Worm (Caenorhabditis elegans) whole organism, L4 larva: ENCODE data around the gene frm-2.

Source experiments
- F10B5.3 ChIP-seq: sonication (generic microtip); optimal IDR thresholded peaks from 2 replicates; lab custom pipeline; 2016; ENCODE audit warnings: mild to moderate bottlenecking, missing genetic modification characterization, missing compliant biosample characterization
- F26F4.8 ChIP-seq: fragments of 200-800 bp; sonication (Bioruptor generic); conservative IDR thresholded peaks from 2 replicates; pipeline ENCODE4 v1.3.6; 2022; ENCODE audit warnings: missing genetic modification characterization, missing compliant biosample characterization
- F44E2.7 ChIP-seq: fragments of 200-800 bp; sonication (Bioruptor generic); IDR thresholded peaks from 2 replicates; pipeline ENCODE4 v2.1.2; 2022; ENCODE audit warnings: missing genetic modification characterization, missing compliant biosample characterization
- R02D3.7 ChIP-seq: fragments of 150-350 bp; sonication (generic microtip); optimal IDR thresholded peaks from 3 replicates; lab custom pipeline; 2014; ENCODE audit warnings: missing biosample characterization, missing genetic modification characterization
- Y48G9A.11 ChIP-seq: fragments of 200-800 bp; sonication (Bioruptor generic); IDR thresholded peaks from 2 replicates; pipeline ENCODE4 v1.3.6; 2022; ENCODE audit warnings: missing genetic modification reagents, missing genetic modification characterization, missing compliant biosample characterization
- ZK337.2 ChIP-seq: fragments of 200-800 bp; sonication (Bioruptor generic); IDR thresholded peaks from 2 replicates; pipeline ENCODE4 v1.3.6; 2022; ENCODE audit warnings: missing genetic modification reagents, missing genetic modification characterization, missing compliant biosample characterization
- ZK546.5 ChIP-seq, 2 experiments: sonication (generic microtip); optimal IDR thresholded peaks; 2 replicates each; lab custom pipeline; 2017; ENCODE audit warnings: missing biosample characterization in 2 of 2, missing genetic modification characterization in 2 of 2
- aha-1 ChIP-seq: fragments of 150-350 bp; peaks from one replicate; lab custom pipeline; 2014; ENCODE audit warnings: missing biosample characterization, missing genetic modification characterization
- aly-2 ChIP-seq: sonication (generic microtip); optimal IDR thresholded peaks from 2 replicates; lab custom pipeline; 2018; ENCODE audit warnings: missing biosample characterization, missing genetic modification characterization
- attf-4 ChIP-seq: sonication (generic microtip); optimal IDR thresholded peaks from 3 replicates; lab custom pipeline; 2017; ENCODE audit warnings: missing biosample characterization, missing genetic modification characterization
- ceh-20 ChIP-seq: fragments of 200-800 bp; sonication (Bioruptor generic); IDR thresholded peaks from 2 replicates; pipeline ENCODE4 v1.3.6; 2022; ENCODE audit warnings: missing genetic modification reagents, missing genetic modification characterization, missing compliant biosample characterization
- ceh-44 ChIP-seq: fragments of 200-800 bp; sonication (Bioruptor generic); IDR thresholded peaks from 2 replicates; pipeline ENCODE4 v1.3.6; 2022; ENCODE audit warnings: missing genetic modification reagents, missing genetic modification characterization, missing compliant biosample characterization
- ceh-62 ChIP-seq: sonication (generic microtip); optimal IDR thresholded peaks from 2 replicates; lab custom pipeline; 2017; ENCODE audit warnings: missing biosample characterization, missing genetic modification characterization
- ceh-82 ChIP-seq: sonication (generic microtip); optimal IDR thresholded peaks from 2 replicates; lab custom pipeline; 2017; ENCODE audit warnings: missing biosample characterization, missing genetic modification characterization
- ces-1 ChIP-seq: fragments of 150-350 bp; sonication (generic microtip); optimal IDR thresholded peaks from 4 replicates; lab custom pipeline; 2014; ENCODE audit warnings: missing biosample characterization, missing genetic modification reagents, missing genetic modification characterization
- cey-2 ChIP-seq: sonication (generic microtip); optimal IDR thresholded peaks from 3 replicates; lab custom pipeline; 2017; ENCODE audit warnings: missing genetic modification characterization, mild to moderate bottlenecking, missing compliant biosample characterization, antibody characterized with exemption, borderline replicate concordance; ENCODE audit not compliant: insufficient read depth
- daf-16 ChIP-seq, 3 experiments: sonication (generic microtip); optimal IDR thresholded peaks; 2 replicates each; lab custom pipeline; 2016 to 2017; ENCODE audit warnings: missing genetic modification characterization in 3 of 3, missing genetic modification reagents in 3 of 3, mild to moderate bottlenecking in 2 of 3, missing compliant biosample characterization in 2 of 3, missing biosample characterization in 1 of 3, moderate library complexity in 1 of 3
- daf-8 ChIP-seq: fragments of 200-800 bp; sonication (Bioruptor generic); IDR thresholded peaks from 2 replicates; pipeline ENCODE4 v1.3.6; 2022; ENCODE audit warnings: missing genetic modification characterization, missing compliant biosample characterization
- dmd-8 ChIP-seq: fragments of 200-800 bp; sonication (Bioruptor generic); IDR thresholded peaks from 2 replicates; pipeline ENCODE4 v1.3.6; 2022; ENCODE audit warnings: missing genetic modification characterization, missing compliant biosample characterization
- dmd-9 ChIP-seq: fragments of 200-800 bp; sonication (Bioruptor generic); IDR thresholded peaks from 2 replicates; pipeline ENCODE4 v1.3.6; 2022; ENCODE audit warnings: missing genetic modification reagents, missing genetic modification characterization, missing compliant biosample characterization
- dpl-1 ChIP-seq: fragments of 150-350 bp; optimal IDR thresholded peaks from 2 replicates; lab custom pipeline; 2014; ENCODE audit warnings: missing biosample characterization, missing genetic modification reagents, missing genetic modification characterization
- egl-27 ChIP-seq: sonication (generic microtip); optimal IDR thresholded peaks from 3 replicates; lab custom pipeline; 2017; ENCODE audit warnings: missing biosample characterization, missing genetic modification reagents, missing genetic modification characterization
- fkh-10 ChIP-seq: fragments of 150-350 bp; optimal IDR thresholded peaks from 2 replicates; lab custom pipeline; 2014; ENCODE audit warnings: missing biosample characterization, missing genetic modification reagents, missing genetic modification characterization
- fos-1 ChIP-seq: fragments of 150-350 bp; optimal IDR thresholded peaks from 2 replicates; lab custom pipeline; 2014; ENCODE audit warnings: missing biosample characterization, missing genetic modification characterization
- gei-8 ChIP-seq: fragments of 200-800 bp; sonication (Bioruptor generic); optimal IDR thresholded peaks from 2 replicates; lab custom pipeline; 2018; ENCODE audit warnings: mild to moderate bottlenecking, missing genetic modification characterization, missing compliant biosample characterization
- hlh-11 ChIP-seq: fragments of 200-800 bp; sonication (Bioruptor generic); optimal IDR thresholded peaks from 2 replicates; lab custom pipeline; 2018; ENCODE audit warnings: mild to moderate bottlenecking, missing genetic modification characterization, missing compliant biosample characterization
- lim-7 ChIP-seq: fragments of 200-800 bp; sonication (Bioruptor generic); IDR thresholded peaks from 2 replicates; pipeline ENCODE4 v1.3.6; 2022; ENCODE audit warnings: missing genetic modification characterization, missing compliant biosample characterization
- lin-13 ChIP-seq: fragments of 150-350 bp; optimal IDR thresholded peaks from 2 replicates; lab custom pipeline; 2014; ENCODE audit warnings: missing biosample characterization, missing genetic modification reagents, missing genetic modification characterization
- lin-15B ChIP-seq: fragments of 150-350 bp; sonication (generic microtip); optimal IDR thresholded peaks from 3 replicates; lab custom pipeline; 2014; ENCODE audit warnings: missing biosample characterization, missing genetic modification characterization
- lin-38 ChIP-seq: fragments of 200-800 bp; sonication (Bioruptor generic); IDR thresholded peaks from 2 replicates; pipeline ENCODE4 v1.3.6; 2022; ENCODE audit warnings: missing genetic modification reagents, missing genetic modification characterization, missing compliant biosample characterization
- lin-39 ChIP-seq: fragments of 150-350 bp; optimal IDR thresholded peaks from 2 replicates; lab custom pipeline; 2014; ENCODE audit warnings: missing biosample characterization, missing genetic modification reagents, missing genetic modification characterization
- lir-3 ChIP-seq: sonication (generic microtip); optimal IDR thresholded peaks from 2 replicates; lab custom pipeline; 2016; ENCODE audit warnings: mild to moderate bottlenecking, missing genetic modification characterization, missing compliant biosample characterization
- madf-9 ChIP-seq: fragments of 200-800 bp; sonication (Bioruptor generic); conservative IDR thresholded peaks from 2 replicates; pipeline ENCODE4 v1.3.6; 2022; ENCODE audit warnings: missing genetic modification reagents, missing genetic modification characterization, missing compliant biosample characterization
- mdl-1 ChIP-seq, 2 experiments: fragments of 150-350 bp in 1 of 2; sonication (generic microtip) in 1 of 2; optimal IDR thresholded peaks; 2 replicates each; lab custom pipeline; 2014 to 2017; ENCODE audit warnings: missing biosample characterization in 2 of 2, missing genetic modification characterization in 2 of 2
- mxl-3 ChIP-seq: fragments of 200-800 bp; sonication (Bioruptor generic); optimal IDR thresholded peaks from 2 replicates; lab custom pipeline; 2018; ENCODE audit warnings: mild to moderate bottlenecking, missing genetic modification characterization, missing compliant biosample characterization
- nhr-10 ChIP-seq: fragments of 150-350 bp; optimal IDR thresholded peaks from 2 replicates; lab custom pipeline; 2014; ENCODE audit warnings: missing biosample characterization, missing genetic modification characterization
- nhr-11 ChIP-seq: fragments of 150-350 bp; optimal IDR thresholded peaks from 2 replicates; lab custom pipeline; 2014; ENCODE audit warnings: missing biosample characterization, missing genetic modification characterization
- nhr-111 ChIP-seq: fragments of 200-800 bp; sonication (Bioruptor generic); optimal IDR thresholded peaks from 2 replicates; lab custom pipeline; 2018; ENCODE audit warnings: mild to moderate bottlenecking, missing genetic modification characterization, missing compliant biosample characterization
- nhr-25 ChIP-seq: sonication (generic microtip); optimal IDR thresholded peaks from 2 replicates; lab custom pipeline; 2017; ENCODE audit warnings: missing genetic modification characterization, mild to moderate bottlenecking, missing compliant biosample characterization, antibody characterized with exemption, moderate library complexity, borderline replicate concordance; ENCODE audit not compliant: insufficient read depth
- nhr-6 ChIP-seq: fragments of 150-350 bp; optimal IDR thresholded peaks from 2 replicates; lab custom pipeline; 2014; ENCODE audit warnings: missing biosample characterization, missing genetic modification characterization
- nhr-76 ChIP-seq: fragments of 150-350 bp; optimal IDR thresholded peaks from 2 replicates; lab custom pipeline; 2014; ENCODE audit warnings: missing biosample characterization, missing genetic modification characterization
- set-16 ChIP-seq: fragments of 200-800 bp; sonication (Bioruptor generic); IDR thresholded peaks from 2 replicates; pipeline ENCODE4 v1.3.6; 2022; ENCODE audit warnings: missing genetic modification reagents, missing genetic modification characterization, missing compliant biosample characterization
- snpc-4 ChIP-seq: fragments of 150-350 bp; optimal IDR thresholded peaks from 2 replicates; lab custom pipeline; 2014; ENCODE audit warnings: missing biosample characterization, missing genetic modification characterization
- spr-1 ChIP-seq: sonication (generic microtip); optimal IDR thresholded peaks from 2 replicates; lab custom pipeline; 2016; ENCODE audit warnings: mild to moderate bottlenecking, missing genetic modification characterization, missing compliant biosample characterization
- tra-1 ChIP-seq: fragments of 200-800 bp; sonication (Bioruptor generic); IDR thresholded peaks from 2 replicates; pipeline ENCODE4 v1.3.6; 2022; ENCODE audit warnings: missing genetic modification reagents, missing genetic modification characterization, missing compliant biosample characterization
- unc-39 ChIP-seq: sonication (generic microtip); optimal IDR thresholded peaks from 2 replicates; lab custom pipeline; 2017; ENCODE audit warnings: missing biosample characterization, missing genetic modification characterization
- unc-62 ChIP-seq, 3 experiments: fragments of 150-350 bp in 1 of 3; sonication (generic microtip); optimal IDR thresholded peaks in 2 of 3; peaks in 1 of 3; 1 replicate in 1 of 3; 2 replicates in 2 of 3; lab custom pipeline; 2014 to 2017; ENCODE audit warnings: missing biosample characterization in 3 of 3, missing genetic modification characterization in 3 of 3, missing genetic modification reagents in 3 of 3, missing genotype in 1 of 3
- zag-1 ChIP-seq: fragments of 150-350 bp; optimal IDR thresholded peaks from 2 replicates; lab custom pipeline; 2014; ENCODE audit warnings: missing biosample characterization, missing genetic modification characterization
- zfp-2 ChIP-seq: sonication (generic microtip); optimal IDR thresholded peaks from 2 replicates; lab custom pipeline; 2016; ENCODE audit warnings: mild to moderate bottlenecking, missing genetic modification characterization, missing compliant biosample characterization
- zfp-3 ChIP-seq: fragments of 200-800 bp; sonication (Bioruptor generic); conservative IDR thresholded peaks from 2 replicates; pipeline ENCODE4 v1.3.6; 2022; ENCODE audit warnings: missing genetic modification reagents, missing genetic modification characterization, missing compliant biosample characterization
- ztf-7 ChIP-seq: fragments of 150-350 bp; optimal IDR thresholded peaks from 2 replicates; lab custom pipeline; 2014; ENCODE audit warnings: missing biosample characterization, missing genetic modification characterization

The frm-2 gene

DNA sequence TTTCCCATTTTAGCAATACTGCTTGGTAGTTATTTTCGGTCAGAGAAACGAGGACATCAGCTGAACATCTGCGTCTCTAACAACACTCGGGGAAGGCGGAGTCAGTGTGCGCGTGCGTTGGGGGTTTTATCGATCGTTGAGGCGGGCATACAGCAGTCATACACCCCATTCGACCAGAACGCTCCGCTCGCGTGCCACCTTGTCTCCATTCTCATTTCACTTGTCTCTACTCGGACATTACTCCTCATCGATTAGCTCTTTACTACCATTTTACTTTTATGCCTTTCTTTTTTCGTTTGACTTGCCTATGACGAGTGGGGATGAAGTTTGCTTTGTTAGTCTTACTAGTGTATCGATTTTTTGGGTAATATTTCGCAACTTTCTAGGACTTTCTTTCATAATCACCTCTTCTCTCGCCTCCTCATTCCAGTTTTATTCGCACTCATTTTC, 41.4 kb downstream of the frm-2 start (continued):
- no peak for TF ChIP-seq lin-39 (tag; lab: Kevin White, UChicago)
- TF ChIP-seq unc-62 (GFP tag; optimal IDR thresholded peaks at IDR 0.05 in 1 of 2; lab: Kevin White, UChicago), result peak in 1 of 2 experiments; percentile 99
- peak; percentile 18 for TF ChIP-seq unc-62 (tag; optimal IDR thresholded peaks at IDR 0.05; lab: Kevin White, UChicago)
- TF ChIP-seq ces-1 (GFP tag; lab: Kevin White, UChicago), result no peak
- peak; percentile 51; the same call in 1 of the 2 replicates for TF ChIP-seq lim-7
- peak; percentile 30; the same call in 1 of the 2 replicates for TF ChIP-seq dmd-8
- no peak for TF ChIP-seq ZK337.2 (GFP tag; lab: Robert Waterston, UW)
- TF ChIP-seq F10B5.3 (tag; lab: Kevin White, UChicago), result no peak
- no peak for TF ChIP-seq egl-27 (tag; lab: Kevin White, UChicago)
- peak; percentile 34; the same call in 1 of the 2 replicates for TF ChIP-seq tra-1 (GFP tag; lab: Robert Waterston, UW)
- no peak for TF ChIP-seq unc-39 (tag; lab: Kevin White, UChicago)
- peak; percentile 99 for TF ChIP-seq aha-1
- no peak for TF ChIP-seq fos-1 (tag; lab: Kevin White, UChicago)
- TF ChIP-seq Y48G9A.11 (GFP tag; lab: Robert Waterston, UW), result no peak
- TF ChIP-seq ceh-44 (GFP tag; lab: Robert Waterston, UW), result no peak
- TF ChIP-seq zfp-2 (tag; lab: Kevin White, UChicago), result no peak
- no peak for TF ChIP-seq daf-8 (GFP tag; lab: Robert Waterston, UW)
- TF ChIP-seq gei-8 (GFP tag; lab: Kevin White, UChicago), result no peak
- TF ChIP-seq snpc-4 (tag; lab: Kevin White, UChicago), result no peak
- TF ChIP-seq mxl-3 (GFP tag; lab: Kevin White, UChicago), result peak; percentile 90
- no peak for TF ChIP-seq cey-2 (tag; lab: Kevin White, UChicago)
- TF ChIP-seq nhr-11 (tag; lab: Kevin White, UChicago), result peak; percentile 66
- no peak for TF ChIP-seq F26F4.8 (GFP tag; lab: Robert Waterston, UW)
- no peak for TF ChIP-seq ZK546.5 (tag; optimal IDR thresholded peaks at IDR 0.05; lab: Kevin White, UChicago)
- TF ChIP-seq R02D3.7, result no peak
- TF ChIP-seq nhr-10 (tag; lab: Kevin White, UChicago), result no peak
- TF ChIP-seq lin-13 (GFP tag; lab: Kevin White, UChicago), result peak; percentile 45
- peak; percentile 40 for TF ChIP-seq spr-1 (tag; lab: Kevin White, UChicago)
- TF ChIP-seq lin-15B (tag; lab: Kevin White, UChicago), result no peak
- peak; percentile 5; the same call in 1 of the 2 replicates for TF ChIP-seq set-16
- no peak for TF ChIP-seq nhr-25
- TF ChIP-seq dmd-9, result no peak
- TF ChIP-seq lin-38 (GFP tag; lab: Robert Waterston, UW), result peak; percentile 53
- no peak for TF ChIP-seq nhr-111 (GFP tag; lab: Kevin White, UChicago)
- no peak for TF ChIP-seq ceh-62
- TF ChIP-seq ceh-20 (GFP tag; lab: Robert Waterston, UW), result peak; percentile 17; the same call in 1 of the 2 replicates
- TF ChIP-seq hlh-11, result peak; percentile 92
- no peak for TF ChIP-seq zag-1
- TF ChIP-seq zfp-3 (GFP tag; lab: Robert Waterston, UW), result no peak
- TF ChIP-seq madf-9 (GFP tag; lab: Robert Waterston, UW), result peak; percentile 59
- no peak for TF ChIP-seq attf-4
- no peak for TF ChIP-seq dpl-1 (GFP tag; lab: Kevin White, UChicago)
- TF ChIP-seq ztf-7, result no peak
- no peak for TF ChIP-seq daf-16 (GFP tag; optimal IDR thresholded peaks at IDR 0.05; lab: Kevin White, UChicago)
- TF ChIP-seq daf-16 (tag; optimal IDR thresholded peaks at IDR 0.05; lab: Kevin White, UChicago), result peak; percentile 36
- no peak for TF ChIP-seq nhr-76 (tag; lab: Kevin White, UChicago)
- TF ChIP-seq aly-2 (tag; lab: Kevin White, UChicago), result no peak
- no peak for TF ChIP-seq fkh-10 (GFP tag; lab: Kevin White, UChicago)
- no peak for TF ChIP-seq F44E2.7 (GFP tag; lab: Robert Waterston, UW)
- no peak for TF ChIP-seq ceh-82 (tag; lab: Kevin White, UChicago)
- TF ChIP-seq nhr-6, result no peak
- peak; percentile 96 for TF ChIP-seq mdl-1 (tag; optimal IDR thresholded peaks at IDR 0.05; lab: Kevin White, UChicago)
- no peak for TF ChIP-seq lir-3 (tag; lab: Kevin White, UChicago)
